Worm (Caenorhabditis elegans): ENCODE measurements around the gene C54F6.19.

ce11 chrV:7539015-7539414, 6.3 kb upstream of the C54F6.19 start, which contains the start of gene srh-268:
- no peak for TF ChIP-seq dao-5 (tag; optimal IDR thresholded peaks at IDR 0.05)
- TF ChIP-seq him-1 (tag; optimal IDR thresholded peaks at IDR 0.05) = no peak
- TF ChIP-seq W03F9.2 (tag; optimal IDR thresholded peaks at IDR 0.05) = no peak
